In the genomic region with DNA sequence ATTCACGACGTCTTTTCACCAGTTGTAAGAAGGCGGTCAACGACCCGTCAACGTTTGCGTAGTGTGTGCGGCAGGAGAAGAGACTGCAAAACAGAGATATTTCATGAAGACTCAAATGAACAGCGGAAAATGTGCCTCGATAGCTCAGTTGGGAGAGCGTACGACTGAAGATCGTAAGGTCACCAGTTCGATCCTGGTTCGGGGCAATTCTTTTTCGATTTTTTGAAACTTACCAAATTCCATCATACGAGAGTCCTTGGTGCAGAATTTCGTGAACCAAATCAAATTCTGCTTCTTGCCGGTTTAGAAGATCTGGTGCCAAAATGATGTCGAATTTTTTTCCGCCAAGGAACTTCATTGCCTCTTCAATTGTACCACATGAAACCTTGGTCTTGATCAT, we compare ENCODE assay signal across 2 worm cellular contexts.
TF ChIP-seq lines count a peak whose summit lies in the region.

No protein-coding gene starts in this region.

TF ChIP-seq in whole organism, L1 larva, 84 proteins besides CTCF, POLR2A, EP300 and RAD21 (continued from another document):
- TF ChIP-seq ceh-90 (tag; optimal IDR thresholded peaks at IDR 0.05; lab: Kevin White, UChicago) (no peak), pqm-1 (tag; optimal IDR thresholded peaks at IDR 0.05; lab: Kevin White, UChicago) (no peak), ztf-11 (tag; optimal IDR thresholded peaks at IDR 0.05; lab: Kevin White, UChicago) (no peak), mef-2 (tag; optimal IDR thresholded peaks at IDR 0.05; lab: Kevin White, UChicago) (no peak), C16A3.4 (tag; optimal IDR thresholded peaks at IDR 0.05; lab: Kevin White, UChicago) (peak; percentile 23), lin-14 (GFP tag; optimal IDR thresholded peaks at IDR 0.05; lab: Kevin White, UChicago) (peak; percentile 36), nhr-71 (tag; optimal IDR thresholded peaks at IDR 0.05; lab: Kevin White, UChicago) (peak; percentile 54), unc-130 (tag; optimal IDR thresholded peaks at IDR 0.05; lab: Kevin White, UChicago) (no peak), ceh-82 (tag; optimal IDR thresholded peaks at IDR 0.05; lab: Kevin White, UChicago) (no peak), dpl-1 (GFP tag; optimal IDR thresholded peaks at IDR 0.05; lab: Kevin White, UChicago) (peak in 2 of 3 experiments; percentile 12 to 23), aly-2 (tag; optimal IDR thresholded peaks at IDR 0.05; lab: Kevin White, UChicago) (peak; percentile 2), nhr-47 (tag; optimal IDR thresholded peaks at IDR 0.05; lab: Kevin White, UChicago) (peak; percentile 38), mdl-1 (tag; optimal IDR thresholded peaks at IDR 0.05; lab: Kevin White, UChicago) (peak in 1 of 2 experiments; percentile 4), egl-27 (tag; optimal IDR thresholded peaks at IDR 0.05; lab: Kevin White, UChicago) (no peak), swsn-7 (tag; optimal IDR thresholded peaks at IDR 0.05; lab: Kevin White, UChicago) (peak; percentile 31), fkh-8 (tag; optimal IDR thresholded peaks at IDR 0.05; lab: Kevin White, UChicago) (no peak), elt-3 (tag; optimal IDR thresholded peaks at IDR 0.05; lab: Kevin White, UChicago) (no peak), rnt-1 (tag; optimal IDR thresholded peaks at IDR 0.05; lab: Kevin White, UChicago) (peak; percentile 42), nhr-20 (tag; optimal IDR thresholded peaks at IDR 0.05; lab: Kevin White, UChicago) (peak; percentile 34), ces-1 (GFP tag; optimal IDR thresholded peaks at IDR 0.05; lab: Kevin White, UChicago) (no peak), ceh-8 (GFP tag; optimal IDR thresholded peaks at IDR 0.05; lab: Kevin White, UChicago) (no peak), hpl-2 (GFP tag; optimal IDR thresholded peaks at IDR 0.05; lab: Kevin White, UChicago) (no peak), ztf-4 (tag; optimal IDR thresholded peaks at IDR 0.05; lab: Kevin White, UChicago) (no peak), aha-1 (tag; optimal IDR thresholded peaks at IDR 0.05; lab: Kevin White, UChicago) (no peak), F16B12.6 (tag; optimal IDR thresholded peaks at IDR 0.05; lab: Kevin White, UChicago) (no peak), tbx-2 (tag; optimal IDR thresholded peaks at IDR 0.05; lab: Kevin White, UChicago) (no peak), lin-39 (tag; optimal IDR thresholded peaks at IDR 0.05; lab: Kevin White, UChicago) (no peak), ceh-63 (GFP tag; optimal IDR thresholded peaks at IDR 0.05; lab: Kevin White, UChicago) (no peak), zag-1 (tag; optimal IDR thresholded peaks at IDR 0.05; lab: Kevin White, UChicago) (no peak), C34B4.2 (tag; optimal IDR thresholded peaks at IDR 0.05; lab: Kevin White, UChicago) (no peak)

TF ChIP-seq in whole organism, young adult, 124 proteins besides CTCF, POLR2A, EP300 and RAD21 (continued from another document):
- TF ChIP-seq dox-1 (GFP tag; IDR thresholded peaks at IDR 0.05; lab: Robert Waterston, UW) (peak; percentile 52; the same call in 1 of the 2 replicates), Y53G8AR.9 (GFP tag; conservative IDR thresholded peaks at IDR 0.05; lab: Robert Waterston, UW) (0 out of 2 replicates have a peak, but pooled peaks have one; percentile 20), repo-1 (tag; optimal IDR thresholded peaks at IDR 0.05; lab: Kevin White, UChicago) (peak; percentile 22), nhr-120 (GFP tag; IDR thresholded peaks at IDR 0.05; lab: Robert Waterston, UW) (0 out of 2 replicates have a peak, but pooled peaks have one; percentile 52), ama-1 (optimal IDR thresholded peaks at IDR 0.05; lab: Kevin White, UChicago) (peak; percentile 19), ama-1 (GFP tag; optimal IDR thresholded peaks at IDR 0.05; lab: Kevin White, UChicago) (no peak), Y53F4B.3 (GFP tag; IDR thresholded peaks at IDR 0.05; lab: Robert Waterston, UW) (no peak), rpc-1 (optimal IDR thresholded peaks at IDR 0.05; lab: Kevin White, UChicago) (peak; percentile 69), rpc-1 (tag; optimal IDR thresholded peaks at IDR 0.05; lab: Kevin White, UChicago) (peak; percentile 75), nfyb-1 (GFP tag; IDR thresholded peaks at IDR 0.05; lab: Robert Waterston, UW) (peak; percentile 48; the same call in 1 of the 2 replicates), ztf-18 (tag; optimal IDR thresholded peaks at IDR 0.05; lab: Kevin White, UChicago) (peak; percentile 20), F52B5.7 (tag; optimal IDR thresholded peaks at IDR 0.05; lab: Kevin White, UChicago) (peak; percentile 39), F10E7.11 (tag; optimal IDR thresholded peaks at IDR 0.05; lab: Kevin White, UChicago) (no peak), ztf-28 (GFP tag; IDR thresholded peaks at IDR 0.05; lab: Robert Waterston, UW) (no peak), nhr-90 (tag; optimal IDR thresholded peaks at IDR 0.05; lab: Kevin White, UChicago) (peak; percentile 43), B0261.1 (tag; optimal IDR thresholded peaks at IDR 0.05; lab: Kevin White, UChicago) (peak; percentile 75), nhr-27 (tag; optimal IDR thresholded peaks at IDR 0.05; lab: Kevin White, UChicago) (no peak), let-607 (tag; optimal IDR thresholded peaks at IDR 0.05; lab: Kevin White, UChicago) (peak in 1 of 2 experiments; percentile 18), rcor-1 (GFP tag; IDR thresholded peaks at IDR 0.05; lab: Robert Waterston, UW) (0 out of 2 replicates have a peak, but pooled peaks have one; percentile 29), ZK185.1 (tag; optimal IDR thresholded peaks at IDR 0.05; lab: Kevin White, UChicago; ENCODE audit: poor library complexity, severe bottlenecking) (peak; percentile 4), lin-35 (GFP tag; optimal IDR thresholded peaks at IDR 0.05; lab: Kevin White, UChicago) (peak in 1 of 3 experiments; percentile 60), snpc-3.4 (tag; optimal IDR thresholded peaks at IDR 0.05; lab: Kevin White, UChicago) (peak; percentile 15), efl-1 (GFP tag; optimal IDR thresholded peaks at IDR 0.05; lab: Kevin White, UChicago) (no peak), attf-6 (GFP tag; IDR thresholded peaks at IDR 0.05; lab: Robert Waterston, UW) (no peak), lin-54 (GFP tag; optimal IDR thresholded peaks at IDR 0.05; lab: Kevin White, UChicago) (peak; percentile 49), mcd-1 (GFP tag; IDR thresholded peaks at IDR 0.05; lab: Robert Waterston, UW) (peak; percentile 56), ceh-27 (GFP tag; optimal IDR thresholded peaks at IDR 0.05; lab: Kevin White, UChicago) (peak; percentile 42), ekl-4 (GFP tag; IDR thresholded peaks at IDR 0.05; lab: Robert Waterston, UW) (no peak; the same call in 1 of the 2 replicates), lsl-1 (GFP tag; optimal IDR thresholded peaks at IDR 0.05; lab: Kevin White, UChicago) (no peak), egrh-3 (GFP tag; IDR thresholded peaks at IDR 0.05; lab: Robert Waterston, UW) (peak; percentile 13; the same call in 1 of the 2 replicates), snpc-1.3 (tag; optimal IDR thresholded peaks at IDR 0.05; lab: Kevin White, UChicago; ENCODE audit: insufficient read depth) (peak; percentile 7), K12H6.12 (tag; optimal IDR thresholded peaks at IDR 0.05; lab: Kevin White, UChicago) (no peak), xnd-1 (tag; optimal IDR thresholded peaks at IDR 0.05; lab: Kevin White, UChicago) (no peak), tbp1 (GFP tag; optimal IDR thresholded peaks at IDR 0.05; lab: Kevin White, UChicago) (peak; percentile 89), snpc-4 (GFP tag; optimal IDR thresholded peaks at IDR 0.05; lab: Kevin White, UChicago) (no peak), snpc-4 (tag; optimal IDR thresholded peaks at IDR 0.05; lab: Kevin White, UChicago) (no peak), akir-1 (GFP tag; optimal IDR thresholded peaks at IDR 0.05; lab: Kevin White, UChicago) (no peak), madf-6 (GFP tag; IDR thresholded peaks at IDR 0.05; lab: Robert Waterston, UW) (peak; percentile 40; the same call in 1 of the 2 replicates), cebp-1 (GFP tag; IDR thresholded peaks at IDR 0.05; lab: Robert Waterston, UW) (no peak), cebp-1 (tag; optimal IDR thresholded peaks at IDR 0.05; lab: Kevin White, UChicago) (peak; percentile 29), hmg-20 (GFP tag; IDR thresholded peaks at IDR 0.05; lab: Robert Waterston, UW) (no peak), sdz-38 (tag; optimal IDR thresholded peaks at IDR 0.05; lab: Kevin White, UChicago) (no peak), ztf-22 (GFP tag; optimal IDR thresholded peaks at IDR 0.05; lab: Kevin White, UChicago) (no peak)
